Worm (Caenorhabditis elegans): Measurements from ENCODE around the gene sto-3.

DNA sequence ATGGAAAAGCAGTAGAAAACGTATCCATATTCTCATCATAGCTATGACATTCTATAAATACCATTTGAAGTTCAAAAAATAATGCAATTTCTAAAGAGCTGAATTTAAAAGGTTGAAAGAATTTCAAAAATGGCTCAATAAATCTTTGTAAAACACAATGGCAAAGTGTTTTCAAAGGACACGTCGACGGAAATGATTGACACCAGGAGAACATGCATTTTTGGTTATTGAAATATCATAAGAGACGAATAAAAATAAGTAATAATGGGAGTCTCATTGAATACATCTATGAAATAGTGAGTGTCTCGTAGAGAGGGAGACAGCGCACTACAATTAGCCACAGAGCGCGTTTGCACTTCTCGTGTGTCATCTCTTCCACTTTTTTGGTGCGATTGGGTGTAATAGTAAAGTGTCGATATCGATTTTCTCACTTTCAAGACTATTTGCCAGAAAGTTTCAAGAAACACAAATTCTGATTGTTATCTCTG is 34.7 kb upstream of the sto-3 start, which contains the start of gene T04F8.2:
- TF ChIP-seq him-1 (tag; optimal IDR thresholded peaks at IDR 0.05) (no peak), dao-5 (tag; optimal IDR thresholded peaks at IDR 0.05) (no peak)

Measured in whole organism, L4/young adult.